Worm (Caenorhabditis elegans) whole organism, mixed stage, embryonic: Measurements from ENCODE around the gene rpl-21.

Experiments
- M03D4.4 ChIP-seq: sonication (generic microtip); optimal IDR thresholded peaks from 2 replicates; lab custom pipeline; 2017; ENCODE audit warnings: mild to moderate bottlenecking, missing genetic modification characterization, missing compliant biosample characterization
- bed-3 ChIP-seq: fragments of 200-800 bp; sonication (Bioruptor generic); optimal IDR thresholded peaks from 3 replicates; lab custom pipeline; 2018; ENCODE audit warnings: mild to moderate bottlenecking, missing genetic modification characterization, moderate library complexity, missing compliant biosample characterization
- blmp-1 ChIP-seq: fragments of 150-350 bp; optimal IDR thresholded peaks from 2 replicates; lab custom pipeline; 2014; ENCODE audit warnings: missing biosample characterization, missing genetic modification characterization
- ceh-39 ChIP-seq: fragments of 150-350 bp; optimal IDR thresholded peaks from 2 replicates; lab custom pipeline; 2014; ENCODE audit warnings: missing biosample characterization, missing genetic modification characterization
- ceh-43 ChIP-seq: fragments of 200-800 bp; sonication (Bioruptor generic); optimal IDR thresholded peaks from 2 replicates; lab custom pipeline; 2018; ENCODE audit warnings: mild to moderate bottlenecking, missing genetic modification characterization, moderate library complexity, missing compliant biosample characterization
- ceh-83 ChIP-seq: fragments of 200-800 bp; sonication (Bioruptor generic); optimal IDR thresholded peaks from 2 replicates; lab custom pipeline; 2018; ENCODE audit warnings: mild to moderate bottlenecking, missing genetic modification characterization, missing compliant biosample characterization
- ces-1 ChIP-seq: fragments of 150-350 bp; optimal IDR thresholded peaks from 2 replicates; lab custom pipeline; 2014; ENCODE audit warnings: missing biosample characterization, missing genetic modification reagents, missing genetic modification characterization
- cnd-1 ChIP-seq: fragments of 200-800 bp; sonication (Bioruptor generic); optimal IDR thresholded peaks from 2 replicates; lab custom pipeline; 2018; ENCODE audit warnings: mild to moderate bottlenecking, missing genetic modification characterization, missing compliant biosample characterization
- drap-1 ChIP-seq: fragments of 200-800 bp; sonication (Bioruptor generic); optimal IDR thresholded peaks from 3 replicates; lab custom pipeline; 2018; ENCODE audit warnings: mild to moderate bottlenecking, missing genetic modification characterization, missing compliant biosample characterization
- elt-1 ChIP-seq: sonication (generic microtip); optimal IDR thresholded peaks from 2 replicates; lab custom pipeline; 2017; ENCODE audit warnings: missing genetic modification characterization, mild to moderate bottlenecking, missing compliant biosample characterization, antibody characterized with exemption, moderate library complexity, borderline replicate concordance; ENCODE audit not compliant: insufficient read depth
- elt-3 ChIP-seq: fragments of 150-350 bp; optimal IDR thresholded peaks from 2 replicates; lab custom pipeline; 2014; ENCODE audit warnings: missing biosample characterization, missing genetic modification characterization
- flh-1 ChIP-seq: fragments of 200-800 bp; sonication (Bioruptor generic); optimal IDR thresholded peaks from 2 replicates; lab custom pipeline; 2018; ENCODE audit warnings: mild to moderate bottlenecking, missing genetic modification characterization, moderate library complexity, missing compliant biosample characterization
- ham-2 ChIP-seq: fragments of 200-800 bp; sonication (Bioruptor generic); optimal IDR thresholded peaks from 2 replicates; lab custom pipeline; 2018; ENCODE audit warnings: mild to moderate bottlenecking, missing genetic modification characterization, missing compliant biosample characterization
- hlh-1 ChIP-seq: fragments of 150-350 bp; optimal IDR thresholded peaks from 2 replicates; lab custom pipeline; 2014; ENCODE audit warnings: missing biosample characterization, missing genetic modification reagents, missing genetic modification characterization
- lin-13 ChIP-seq: fragments of 150-350 bp; optimal IDR thresholded peaks from 2 replicates; lab custom pipeline; 2014; ENCODE audit warnings: missing biosample characterization, missing genetic modification characterization
- lin-32 ChIP-seq: fragments of 200-800 bp; sonication (Bioruptor generic); optimal IDR thresholded peaks from 2 replicates; lab custom pipeline; 2018; ENCODE audit warnings: mild to moderate bottlenecking, missing genetic modification characterization, missing compliant biosample characterization
- lsy-2 ChIP-seq: fragments of 150-350 bp; optimal IDR thresholded peaks from 2 replicates; lab custom pipeline; 2014; ENCODE audit warnings: missing biosample characterization, missing genetic modification characterization
- mab-5 ChIP-seq: fragments of 150-350 bp; optimal IDR thresholded peaks from 2 replicates; lab custom pipeline; 2014; ENCODE audit warnings: missing biosample characterization, missing genetic modification characterization
- mep-1 ChIP-seq: fragments of 150-350 bp; optimal IDR thresholded peaks from 2 replicates; lab custom pipeline; 2017; ENCODE audit warnings: missing biosample characterization, missing genetic modification reagents, missing genetic modification characterization, inconsistent platforms
- mls-2 ChIP-seq: sonication (generic microtip); optimal IDR thresholded peaks from 2 replicates; lab custom pipeline; 2016; ENCODE audit warnings: mild to moderate bottlenecking, missing genetic modification characterization, moderate library complexity, missing compliant biosample characterization
- nhr-12 ChIP-seq: fragments of 150-350 bp; optimal IDR thresholded peaks from 2 replicates; lab custom pipeline; 2014; ENCODE audit warnings: missing biosample characterization, missing genetic modification characterization
- nhr-2 ChIP-seq: fragments of 150-350 bp; optimal IDR thresholded peaks from 2 replicates; lab custom pipeline; 2014; ENCODE audit warnings: missing biosample characterization, missing genetic modification characterization
- nhr-237 ChIP-seq: fragments of 150-350 bp; optimal IDR thresholded peaks from 2 replicates; lab custom pipeline; 2014; ENCODE audit warnings: missing biosample characterization, missing genetic modification characterization
- nhr-28 ChIP-seq: fragments of 150-350 bp; optimal IDR thresholded peaks from 2 replicates; lab custom pipeline; 2014; ENCODE audit warnings: missing biosample characterization, missing genetic modification characterization
- nhr-76 ChIP-seq: sonication (generic microtip); optimal IDR thresholded peaks from 2 replicates; lab custom pipeline; 2017; ENCODE audit warnings: missing biosample characterization, missing genetic modification characterization
- pha-4 ChIP-seq: fragments of 150-350 bp; optimal IDR thresholded peaks from 2 replicates; lab custom pipeline; 2018; ENCODE audit warnings: missing biosample characterization, missing genetic modification reagents, missing genetic modification characterization
- sem-2 ChIP-seq: fragments of 200-800 bp; sonication (Bioruptor generic); optimal IDR thresholded peaks from 2 replicates; lab custom pipeline; 2018; ENCODE audit warnings: mild to moderate bottlenecking, missing genetic modification characterization, missing compliant biosample characterization
- snpc-4 ChIP-seq: fragments of 150-350 bp; optimal IDR thresholded peaks from 2 replicates; lab custom pipeline; 2014; ENCODE audit warnings: missing biosample characterization, missing genetic modification characterization
- sptf-1 ChIP-seq: sonication (generic microtip); optimal IDR thresholded peaks from 2 replicates; lab custom pipeline; 2017; ENCODE audit warnings: mild to moderate bottlenecking, missing genetic modification characterization, moderate library complexity, missing compliant biosample characterization
- tbx-8 ChIP-seq: fragments of 200-800 bp; sonication (Bioruptor generic); optimal IDR thresholded peaks from 2 replicates; lab custom pipeline; 2018; ENCODE audit warnings: mild to moderate bottlenecking, missing genetic modification characterization, moderate library complexity, missing compliant biosample characterization
- unc-120 ChIP-seq: sonication (generic microtip); optimal IDR thresholded peaks from 2 replicates; lab custom pipeline; 2017; ENCODE audit warnings: missing genetic modification characterization, missing compliant biosample characterization; ENCODE audit not compliant: poor library complexity, severe bottlenecking
- unc-39 ChIP-seq: fragments of 150-350 bp; optimal IDR thresholded peaks from 2 replicates; lab custom pipeline; 2014; ENCODE audit warnings: missing biosample characterization, missing genetic modification characterization
- unc-62 ChIP-seq: fragments of 150-350 bp; optimal IDR thresholded peaks from 2 replicates; lab custom pipeline; 2014; ENCODE audit warnings: missing biosample characterization, missing genetic modification reagents, missing genetic modification characterization
- zip-8 ChIP-seq: fragments of 150-350 bp; optimal IDR thresholded peaks from 2 replicates; lab custom pipeline; 2014; ENCODE audit warnings: missing biosample characterization, missing genetic modification characterization

rpl-21 gene

DNA sequence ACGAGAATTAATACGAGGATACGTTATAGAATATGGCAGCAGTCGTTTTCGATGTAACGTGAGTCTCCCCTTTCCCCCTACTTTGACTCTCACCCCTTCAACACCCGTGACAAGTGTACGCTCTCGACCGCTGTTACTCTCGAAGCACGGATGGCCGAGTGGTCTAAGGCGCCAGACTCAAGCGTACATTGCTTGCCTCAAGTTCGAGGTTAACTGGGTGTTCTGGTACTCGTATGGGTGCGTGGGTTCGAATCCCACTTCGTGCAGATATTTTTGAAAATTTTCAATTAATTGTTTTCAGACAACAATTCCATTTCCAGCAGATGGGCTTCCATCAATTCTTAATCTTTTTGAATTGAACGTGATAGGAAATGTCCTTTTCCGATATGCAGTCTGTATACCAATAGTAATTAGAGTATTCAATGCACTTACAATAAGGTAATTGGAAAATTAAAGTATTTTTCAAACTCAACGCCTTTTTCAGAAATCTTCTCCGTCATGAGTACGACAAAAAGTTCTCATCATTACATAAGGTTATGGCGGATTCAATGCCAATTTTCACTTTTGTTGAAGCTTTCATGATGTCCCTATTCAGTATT, 20.5 kb downstream of the rpl-21 start:
- TF ChIP-seq nhr-28 (no peak), lin-13 (tag; lab: Kevin White, UChicago) (peak; percentile 51), nhr-237 (tag; lab: Kevin White, UChicago) (no peak), ham-2 (GFP tag; lab: Kevin White, UChicago) (peak; percentile 81), nhr-2 (tag; lab: Kevin White, UChicago) (no peak), nhr-12 (tag; lab: Kevin White, UChicago) (peak; percentile 63), nhr-76 (no peak), lin-32 (GFP tag; lab: Kevin White, UChicago) (peak; percentile 76), hlh-1 (peak; percentile 12), pha-4 (tag; lab: Kevin White, UChicago) (peak; percentile 50), elt-3 (tag; lab: Kevin White, UChicago) (peak; percentile 26), unc-62 (no peak), ceh-83 (GFP tag; lab: Kevin White, UChicago) (peak; percentile 95), zip-8 (no peak), bed-3 (GFP tag; lab: Kevin White, UChicago) (peak; percentile 59), tbx-8 (GFP tag; lab: Kevin White, UChicago) (peak; percentile 55), ces-1 (GFP tag; lab: Kevin White, UChicago) (peak; percentile 39), flh-1 (GFP tag; lab: Kevin White, UChicago) (peak; percentile 66), unc-120 (peak; percentile 74), lsy-2 (tag; lab: Kevin White, UChicago) (no peak), mep-1 (tag; lab: Kevin White, UChicago) (peak; percentile 34), mab-5 (tag; lab: Kevin White, UChicago) (no peak), snpc-4 (tag; lab: Kevin White, UChicago) (no peak), sptf-1 (peak; percentile 88), blmp-1 (tag; lab: Kevin White, UChicago) (no peak), M03D4.4 (peak; percentile 89), elt-1 (no peak), drap-1 (GFP tag; lab: Kevin White, UChicago) (peak; percentile 85), sem-2 (GFP tag; lab: Kevin White, UChicago) (peak; percentile 91), ceh-39 (tag; lab: Kevin White, UChicago) (no peak), cnd-1 (tag; lab: Kevin White, UChicago) (peak; percentile 91), mls-2 (peak; percentile 91), unc-39 (tag; lab: Kevin White, UChicago) (no peak), ceh-43 (GFP tag; lab: Kevin White, UChicago) (peak; percentile 77)

DNA sequence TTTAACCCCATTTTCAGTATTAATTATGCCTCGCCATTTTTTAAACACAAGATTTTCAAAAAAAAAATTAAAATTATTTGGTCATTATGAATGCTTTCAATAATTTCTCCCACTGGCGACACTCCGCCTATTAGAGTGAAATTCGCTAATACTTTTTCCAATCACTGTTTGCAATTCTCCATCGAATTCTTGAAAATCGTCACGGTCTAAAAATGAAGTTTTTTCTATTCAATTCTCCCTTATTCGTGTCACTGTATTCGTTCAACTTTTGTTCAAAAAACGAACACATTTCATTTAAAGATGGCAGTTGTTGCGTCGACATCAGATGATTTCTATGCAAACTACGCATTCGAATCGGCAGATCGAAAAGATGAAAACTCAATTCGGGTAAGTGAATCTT, 21.5 kb downstream of the rpl-21 start, which contains the start of gene C14B9.3:
TSS of gene C14B9.3 (plus strand) at position 301 of the 400 bp plus-strand sequence.
- TF ChIP-seq sptf-1 (no peak), drap-1 (GFP tag; lab: Kevin White, UChicago) (no peak), unc-62 (no peak), nhr-76 (no peak), unc-39 (tag; lab: Kevin White, UChicago) (no peak), hlh-1 (no peak), nhr-2 (tag; lab: Kevin White, UChicago) (no peak), elt-3 (tag; lab: Kevin White, UChicago) (no peak), ces-1 (GFP tag; lab: Kevin White, UChicago) (no peak), flh-1 (GFP tag; lab: Kevin White, UChicago) (no peak), unc-120 (no peak), elt-1 (no peak), lin-13 (tag; lab: Kevin White, UChicago) (no peak), nhr-28 (no peak), mls-2 (no peak), ceh-39 (tag; lab: Kevin White, UChicago) (no peak), ceh-83 (GFP tag; lab: Kevin White, UChicago) (no peak), mep-1 (tag; lab: Kevin White, UChicago) (no peak)

DNA sequence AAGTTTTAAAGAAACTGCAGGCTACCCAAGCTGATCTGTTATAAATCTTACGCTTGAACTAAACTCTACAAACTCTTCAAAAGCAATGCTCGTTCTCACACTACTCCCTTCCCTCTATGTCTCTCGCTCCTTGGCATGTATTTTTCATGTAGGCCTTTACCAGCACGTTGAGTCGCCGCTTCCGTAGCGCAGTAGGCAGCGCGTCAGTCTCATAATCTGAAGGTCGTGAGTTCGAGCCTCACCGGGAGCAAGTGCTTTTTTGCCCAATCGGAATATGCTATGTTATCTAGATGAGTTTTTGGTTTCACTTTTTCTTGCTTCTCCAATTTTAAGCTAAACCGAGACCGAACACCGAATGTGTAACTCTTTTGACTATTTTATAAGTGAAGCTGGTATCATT, 23.6 kb downstream of the rpl-21 start:
- TF ChIP-seq ceh-83 (GFP tag; lab: Kevin White, UChicago) (peak; percentile 85), lin-13 (tag; lab: Kevin White, UChicago) (peak; percentile 27), elt-1 (no peak), sem-2 (GFP tag; lab: Kevin White, UChicago) (peak; percentile 70), unc-120 (peak; percentile 74), M03D4.4 (peak; percentile 82), pha-4 (tag; lab: Kevin White, UChicago) (peak; percentile 16), nhr-12 (tag; lab: Kevin White, UChicago) (no peak), lin-32 (GFP tag; lab: Kevin White, UChicago) (peak; percentile 70), unc-39 (tag; lab: Kevin White, UChicago) (peak; percentile 18), mep-1 (tag; lab: Kevin White, UChicago) (peak; percentile 2), ceh-43 (GFP tag; lab: Kevin White, UChicago) (peak; percentile 68), sptf-1 (peak; percentile 90), bed-3 (GFP tag; lab: Kevin White, UChicago) (peak; percentile 66), unc-62 (no peak), mab-5 (tag; lab: Kevin White, UChicago) (no peak), drap-1 (GFP tag; lab: Kevin White, UChicago) (peak; percentile 85), ham-2 (GFP tag; lab: Kevin White, UChicago) (peak; percentile 64), hlh-1 (peak; percentile 8), flh-1 (GFP tag; lab: Kevin White, UChicago) (peak; percentile 60), cnd-1 (tag; lab: Kevin White, UChicago) (peak; percentile 87), mls-2 (peak; percentile 85), lsy-2 (tag; lab: Kevin White, UChicago) (no peak), snpc-4 (tag; lab: Kevin White, UChicago) (no peak), ces-1 (GFP tag; lab: Kevin White, UChicago) (peak; percentile 12), nhr-76 (no peak)
